Fruit fly (Drosophila melanogaster) whole organism, embryonic: Measurements from ENCODE around the gene CG31161.

Source experiments
- Abd-B ChIP-seq: fragments of 200-800 bp; sonication (Bioruptor generic); optimal IDR thresholded peaks from 2 replicates; lab custom pipeline; 2018; ENCODE audit warnings: missing biosample characterization, mild to moderate bottlenecking, missing genetic modification characterization, moderate library complexity
- Atf3 ChIP-seq: fragments of 200-800 bp; sonication (Bioruptor generic); optimal IDR thresholded peaks from 3 replicates; lab custom pipeline; 2016; ENCODE audit warnings: missing biosample characterization, missing genetic modification characterization
- B-H1 ChIP-seq: fragments of 200-800 bp; sonication (Bioruptor generic); IDR thresholded peaks from 3 replicates; pipeline ENCODE4 v1.3.6; 2022; ENCODE audit warnings: missing biosample characterization, missing genetic modification characterization
- Bteb2 ChIP-seq: fragments of 200-800 bp; sonication (Bioruptor generic); optimal IDR thresholded peaks from 2 replicates; lab custom pipeline; 2016; ENCODE audit warnings: missing biosample characterization, missing genetic modification characterization
- CG12071 ChIP-seq: fragments of 200-800 bp; sonication (Bioruptor generic); optimal IDR thresholded peaks from 3 replicates; lab custom pipeline; 2018; ENCODE audit warnings: missing biosample characterization, mild to moderate bottlenecking, missing genetic modification characterization
- CG1233 ChIP-seq: fragments of 200-800 bp; sonication (Bioruptor generic); optimal IDR thresholded peaks from 4 replicates; lab custom pipeline; 2018; ENCODE audit warnings: missing biosample characterization, mild to moderate bottlenecking, missing genetic modification characterization
- CG12659 ChIP-seq: fragments of 200-800 bp; sonication (Bioruptor generic); optimal IDR thresholded peaks from 3 replicates; lab custom pipeline; 2017; ENCODE audit warnings: mild to moderate bottlenecking, missing biosample characterization, missing genetic modification reagents, missing genetic modification characterization
- CG13287 ChIP-seq: fragments of 200-800 bp; sonication (Bioruptor generic); IDR thresholded peaks from 2 replicates; pipeline ENCODE4 v1.3.6; 2022; ENCODE audit warnings: missing biosample characterization, missing genetic modification characterization; ENCODE audit not compliant: partially characterized antibody
- CG13894 ChIP-seq: fragments of 200-800 bp; sonication (Bioruptor generic); optimal IDR thresholded peaks from 3 replicates; lab custom pipeline; 2018; ENCODE audit warnings: missing biosample characterization, mild to moderate bottlenecking, missing genetic modification characterization, moderate library complexity
- CG14965 ChIP-seq: fragments of 200-800 bp; sonication (Bioruptor generic); optimal IDR thresholded peaks from 2 replicates; lab custom pipeline; 2016; ENCODE audit warnings: missing biosample characterization, missing genetic modification characterization, borderline replicate concordance
- CG15011 ChIP-seq: fragments of 200-800 bp; sonication (Bioruptor generic); optimal IDR thresholded peaks from 3 replicates; lab custom pipeline; 2018; ENCODE audit warnings: missing biosample characterization, mild to moderate bottlenecking, missing genetic modification characterization
- CG1602 ChIP-seq: fragments of 200-800 bp; sonication (Bioruptor generic); optimal IDR thresholded peaks from 3 replicates; lab custom pipeline; 2016; ENCODE audit warnings: missing biosample characterization, missing genetic modification characterization
- CG16863 ChIP-seq: fragments of 200-800 bp; sonication (Bioruptor generic); optimal IDR thresholded peaks from 3 replicates; lab custom pipeline; 2016; ENCODE audit warnings: missing biosample characterization, missing genetic modification characterization
- CG18262 ChIP-seq: fragments of 200-800 bp; optimal IDR thresholded peaks from 3 replicates; lab custom pipeline; 2019; ENCODE audit warnings: missing biosample characterization, mild to moderate bottlenecking, missing genetic modification characterization, moderate library complexity
- CG2120 ChIP-seq: fragments of 200-800 bp; sonication (Bioruptor generic); optimal IDR thresholded peaks from 3 replicates; lab custom pipeline; 2016; ENCODE audit warnings: missing biosample characterization, missing genetic modification characterization
- CG2712 ChIP-seq: fragments of 200-800 bp; optimal IDR thresholded peaks from 3 replicates; lab custom pipeline; 2019; ENCODE audit warnings: missing biosample characterization, mild to moderate bottlenecking, missing genetic modification characterization, moderate library complexity
- CG2875 ChIP-seq: fragments of 200-800 bp; sonication (Bioruptor generic); optimal IDR thresholded peaks from 2 replicates; lab custom pipeline; 2017; ENCODE audit warnings: missing biosample characterization, mild to moderate bottlenecking, missing genetic modification characterization, missing genetic modification reagents
- CG30403 ChIP-seq: fragments of 200-800 bp; sonication (Bioruptor generic); optimal IDR thresholded peaks from 3 replicates; lab custom pipeline; 2016; ENCODE audit warnings: missing biosample characterization, missing genetic modification characterization
- CG31365 ChIP-seq: fragments of 200-800 bp; sonication (Bioruptor generic); optimal IDR thresholded peaks from 2 replicates; lab custom pipeline; 2018; ENCODE audit warnings: missing biosample characterization, mild to moderate bottlenecking, missing genetic modification characterization
- CG32767 ChIP-seq: fragments of 200-800 bp; sonication (Bioruptor generic); IDR thresholded peaks from 2 replicates; pipeline ENCODE4 v1.3.6; 2022; ENCODE audit warnings: missing biosample characterization, missing genetic modification characterization
- CG32772 ChIP-seq: fragments of 200-800 bp; sonication (Bioruptor generic); IDR thresholded peaks from 2 replicates; pipeline ENCODE4 v1.3.6; 2022; ENCODE audit warnings: missing biosample characterization, missing genetic modification characterization
- CG4617 ChIP-seq: fragments of 200-800 bp; sonication (Bioruptor generic); optimal IDR thresholded peaks from 3 replicates; lab custom pipeline; 2016; ENCODE audit warnings: missing biosample characterization, missing genetic modification characterization, borderline replicate concordance
- CG7556 ChIP-seq: fragments of 200-800 bp; sonication (Bioruptor generic); optimal IDR thresholded peaks from 2 replicates; lab custom pipeline; 2017; ENCODE audit warnings: missing biosample characterization, mild to moderate bottlenecking, missing genetic modification characterization
- CG7963 ChIP-seq: fragments of 200-800 bp; sonication (Bioruptor generic); IDR thresholded peaks from 3 replicates; pipeline ENCODE4 v1.3.6; 2022; ENCODE audit warnings: missing biosample characterization, missing genetic modification characterization; ENCODE audit not compliant: partially characterized antibody
- CG8765 ChIP-seq: fragments of 200-800 bp; sonication (Bioruptor generic); IDR thresholded peaks from 2 replicates; pipeline ENCODE4 v1.3.6; 2022; ENCODE audit warnings: missing biosample characterization, missing genetic modification characterization
- CHES-1-like ChIP-seq: fragments of 200-800 bp; sonication (Bioruptor generic); optimal IDR thresholded peaks from 2 replicates; lab custom pipeline; 2016; ENCODE audit warnings: missing biosample characterization, missing genetic modification characterization
- D ChIP-seq, 2 experiments: fragments of 200-800 bp in 1 of 2; fragments of >200 bp in 1 of 2; sonication (Bioruptor generic) in 1 of 2; optimal IDR thresholded peaks; 2 replicates in 1 of 2; 3 replicates in 1 of 2; lab custom pipeline; 2017; ENCODE audit warnings: mild to moderate bottlenecking in 1 of 2, missing biosample characterization in 1 of 2, missing genetic modification characterization in 1 of 2, missing genetic modification reagents in 1 of 2
- HHEX ChIP-seq: fragments of 200-800 bp; sonication (Bioruptor generic); optimal IDR thresholded peaks from 3 replicates; lab custom pipeline; 2017; ENCODE audit warnings: missing biosample characterization, mild to moderate bottlenecking, missing genetic modification characterization, missing genetic modification reagents
- HLHmδ ChIP-seq: fragments of 200-800 bp; sonication (Bioruptor generic); optimal IDR thresholded peaks from 2 replicates; lab custom pipeline; 2018; ENCODE audit warnings: missing biosample characterization, mild to moderate bottlenecking, missing genetic modification characterization, moderate library complexity
- Ptx1 ChIP-seq: fragments of 200-800 bp; sonication (Bioruptor generic); IDR thresholded peaks from 2 replicates; pipeline ENCODE4 v1.3.6; 2022; ENCODE audit warnings: missing biosample characterization, missing genetic modification characterization
- Rfx ChIP-seq: fragments of 200-800 bp; sonication (Bioruptor generic); IDR thresholded peaks from 2 replicates; pipeline ENCODE4 v1.3.6; 2022; ENCODE audit warnings: missing biosample characterization, missing genetic modification characterization
- Rx ChIP-seq: fragments of 200-800 bp; sonication (Bioruptor generic); IDR thresholded peaks from 2 replicates; pipeline ENCODE4 v1.3.6; 2022; ENCODE audit warnings: missing biosample characterization, missing genetic modification characterization
- TFAM ChIP-seq: fragments of 200-800 bp; sonication (Bioruptor generic); optimal IDR thresholded peaks from 2 replicates; lab custom pipeline; 2017; ENCODE audit warnings: missing biosample characterization, missing genetic modification characterization, inconsistent platforms
- Taf1 ChIP-seq: fragments of 200-800 bp; sonication (Bioruptor generic); IDR thresholded peaks from 2 replicates; pipeline ENCODE4 v1.3.6; 2022; ENCODE audit warnings: missing biosample characterization, missing genetic modification characterization
- ase ChIP-seq: fragments of 200-800 bp; sonication (Bioruptor generic); IDR thresholded peaks from 3 replicates; pipeline ENCODE4 v1.3.6; 2022; ENCODE audit warnings: missing biosample characterization, missing genetic modification characterization
- cwo ChIP-seq: fragments of 200-800 bp; sonication (Bioruptor generic); optimal IDR thresholded peaks from 3 replicates; lab custom pipeline; 2017; ENCODE audit warnings: missing biosample characterization, missing genetic modification characterization, mild to moderate bottlenecking, moderate library complexity, missing genetic modification reagents
- gce ChIP-seq: fragments of 200-800 bp; sonication (Bioruptor generic); IDR thresholded peaks from 3 replicates; pipeline ENCODE4 v1.3.6; 2022; ENCODE audit warnings: missing biosample characterization, missing genetic modification characterization
- inv ChIP-seq: fragments of 200-800 bp; sonication (Bioruptor generic); IDR thresholded peaks from 2 replicates; pipeline ENCODE4 v1.3.6; 2022; ENCODE audit warnings: missing biosample characterization, missing genetic modification characterization; ENCODE audit not compliant: partially characterized antibody
- kni ChIP-seq: fragments of 200-800 bp; sonication (Bioruptor generic); optimal IDR thresholded peaks from 3 replicates; lab custom pipeline; 2017; ENCODE audit warnings: mild to moderate bottlenecking, missing biosample characterization, missing genetic modification reagents, missing genetic modification characterization
- nerfin-2 ChIP-seq: fragments of 200-800 bp; sonication (Bioruptor generic); IDR thresholded peaks from 2 replicates; pipeline ENCODE4 v1.3.6; 2022; ENCODE audit warnings: missing biosample characterization, missing genetic modification characterization; ENCODE audit not compliant: partially characterized antibody
- nom ChIP-seq: fragments of 200-800 bp; sonication (Bioruptor generic); optimal IDR thresholded peaks from 2 replicates; lab custom pipeline; 2017; ENCODE audit warnings: missing biosample characterization, missing genetic modification characterization, mild to moderate bottlenecking, moderate library complexity, missing genetic modification reagents
- odd ChIP-seq: fragments of 200-800 bp; sonication (Bioruptor generic); optimal IDR thresholded peaks from 2 replicates; lab custom pipeline; 2017; ENCODE audit warnings: missing biosample characterization, mild to moderate bottlenecking, missing genetic modification characterization
- org-1 ChIP-seq: fragments of 200-800 bp; sonication (Bioruptor generic); optimal IDR thresholded peaks from 2 replicates; lab custom pipeline; 2017; ENCODE audit warnings: missing biosample characterization, missing genetic modification characterization
- psq ChIP-seq: fragments of 200-800 bp; sonication (Bioruptor generic); optimal IDR thresholded peaks from 2 replicates; lab custom pipeline; 2017; ENCODE audit warnings: missing biosample characterization, missing genetic modification characterization
- salm ChIP-seq: fragments of 200-800 bp; sonication (Bioruptor generic); optimal IDR thresholded peaks from 2 replicates; lab custom pipeline; 2018; ENCODE audit warnings: missing biosample characterization, mild to moderate bottlenecking, missing genetic modification characterization
- sim ChIP-seq: fragments of 200-800 bp; sonication (Bioruptor generic); IDR thresholded peaks from 2 replicates; pipeline ENCODE4 v1.3.6; 2022; ENCODE audit warnings: missing biosample characterization, missing genetic modification characterization
- tll ChIP-seq, 2 experiments: fragments of 200-800 bp in 1 of 2; fragments of >200 bp in 1 of 2; sonication (Bioruptor generic) in 1 of 2; optimal IDR thresholded peaks; 2 replicates each; lab custom pipeline; 2017 to 2019; ENCODE audit warnings: missing biosample characterization in 2 of 2, missing genetic modification characterization in 2 of 2, mild to moderate bottlenecking in 1 of 2, moderate library complexity in 1 of 2
- tx ChIP-seq: fragments of 200-800 bp; sonication (Bioruptor generic); optimal IDR thresholded peaks from 2 replicates; lab custom pipeline; 2016; ENCODE audit warnings: missing biosample characterization, missing genetic modification characterization
- vfl ChIP-seq: fragments of 200-800 bp; sonication (Bioruptor generic); optimal IDR thresholded peaks from 2 replicates; lab custom pipeline; 2016; ENCODE audit warnings: missing biosample characterization, missing genetic modification characterization
- yki ChIP-seq: fragments of >200 bp; optimal IDR thresholded peaks from 3 replicates; lab custom pipeline; 2018

CG31161 gene

DNA sequence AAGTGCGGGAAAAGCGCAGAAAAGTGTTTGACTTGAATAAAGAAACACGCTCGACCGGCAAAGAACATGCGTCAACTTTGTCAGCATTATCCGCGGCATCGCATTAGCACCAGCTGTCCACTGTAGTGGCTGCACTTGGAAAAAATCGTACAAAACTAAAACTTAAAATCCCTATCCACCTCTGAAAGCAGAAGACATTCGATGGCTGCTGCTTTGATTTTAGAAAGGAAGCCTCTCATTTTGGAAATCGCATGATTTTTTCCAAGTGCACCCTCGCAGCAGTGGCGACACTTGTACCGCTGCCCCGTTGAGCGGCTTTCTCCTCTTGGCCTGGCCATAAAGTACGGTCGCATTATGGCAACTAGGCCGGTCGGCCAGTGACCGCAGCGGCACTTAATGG, 48.0 kb downstream of the CG31161 start (continued):
- peak; percentile 39 for TF ChIP-seq CG2875
- no peak for TF ChIP-seq CG15011 (GFP tag; lab: Kevin White, UChicago)
- no peak for TF ChIP-seq CG13894 (tag; lab: Kevin White, UChicago)
- no peak; the same call in 1 of the 2 replicates for TF ChIP-seq Rfx (GFP tag; lab: Robert Waterston, UW)
- TF ChIP-seq CG12659 (GFP tag; lab: Kevin White, UChicago), result no peak
- TF ChIP-seq CG2712 (tag; lab: Kevin White, UChicago), result peak; percentile 45
- 0 out of 3 replicates have a peak, but pooled peaks have one; percentile 12 for TF ChIP-seq ase (GFP tag; lab: Robert Waterston, UW)
- TF ChIP-seq CG8765 (GFP tag; lab: Robert Waterston, UW), result no peak
- TF ChIP-seq CG30403, result peak; percentile 55
- TF ChIP-seq Ptx1, result peak; percentile 47; the same call in 1 of the 2 replicates
- TF ChIP-seq CG2120 (GFP tag; lab: Kevin White, UChicago), result peak; percentile 47
- TF ChIP-seq CG31365 (tag; lab: Kevin White, UChicago), result no peak
- TF ChIP-seq CG12071 (GFP tag; lab: Kevin White, UChicago), result peak; percentile 26
- peak; percentile 34 for TF ChIP-seq CG7556 (GFP tag; lab: Kevin White, UChicago)
- no peak for TF ChIP-seq TFAM (GFP tag; lab: Kevin White, UChicago)
- no peak for TF ChIP-seq sim
- no peak for TF ChIP-seq psq (GFP tag; lab: Kevin White, UChicago)
- no peak for TF ChIP-seq CG7963 (GFP tag; lab: Robert Waterston, UW)
- TF ChIP-seq Bteb2 (GFP tag; lab: Kevin White, UChicago), result no peak
- TF ChIP-seq CG32767 (GFP tag; lab: Robert Waterston, UW), result 0 out of 2 replicates have a peak, but pooled peaks have one; percentile 25
- TF ChIP-seq CG1602 (GFP tag; lab: Kevin White, UChicago), result peak; percentile 21
- TF ChIP-seq vfl (GFP tag; lab: Kevin White, UChicago), result no peak
- peak; percentile 36 for TF ChIP-seq Abd-B (GFP tag; lab: Kevin White, UChicago)
- no peak for TF ChIP-seq yki (lab: Kevin White, UChicago)
- no peak for TF ChIP-seq gce
- TF ChIP-seq salm (tag; lab: Kevin White, UChicago), result no peak
- TF ChIP-seq CG16863 (GFP tag; lab: Kevin White, UChicago), result peak; percentile 18
- TF ChIP-seq CG1233, result no peak
- TF ChIP-seq Rx, result peak; percentile 61; the same call in 1 of the 2 replicates
- TF ChIP-seq CG13287, result no peak
- peak; percentile 19 for TF ChIP-seq tx (GFP tag; lab: Kevin White, UChicago)
- no peak for TF ChIP-seq HLHmδ (GFP tag; lab: Kevin White, UChicago)
- no peak for TF ChIP-seq tll (GFP tag; optimal IDR thresholded peaks at IDR 0.05; lab: Kevin White, UChicago)
- no peak for TF ChIP-seq CG4617
- no peak for TF ChIP-seq D (optimal IDR thresholded peaks at IDR 0.05; lab: Kevin White, UChicago)
- peak; percentile 29 for TF ChIP-seq D (GFP tag; optimal IDR thresholded peaks at IDR 0.05; lab: Kevin White, UChicago)
- TF ChIP-seq Atf3, result peak; percentile 15
- TF ChIP-seq nom (GFP tag; lab: Kevin White, UChicago), result no peak
- TF ChIP-seq nerfin-2 (GFP tag; lab: Robert Waterston, UW), result no peak
- TF ChIP-seq cwo (GFP tag; lab: Kevin White, UChicago), result no peak
- no peak for TF ChIP-seq CG14965
- no peak for TF ChIP-seq CHES-1-like (GFP tag; lab: Kevin White, UChicago)
- TF ChIP-seq CG18262, result peak; percentile 6
- TF ChIP-seq kni (GFP tag; lab: Kevin White, UChicago), result no peak
- peak; percentile 6 for TF ChIP-seq HHEX (GFP tag; lab: Kevin White, UChicago)
- TF ChIP-seq odd (GFP tag; lab: Kevin White, UChicago), result no peak
- no peak for TF ChIP-seq org-1 (GFP tag; lab: Kevin White, UChicago)
- no peak for TF ChIP-seq inv (GFP tag; lab: Robert Waterston, UW)
- TF ChIP-seq CG32772 (GFP tag; lab: Robert Waterston, UW), result peak; percentile 63
- no peak for TF ChIP-seq Taf1 (GFP tag; lab: Robert Waterston, UW)
- no peak for TF ChIP-seq B-H1 (GFP tag; lab: Robert Waterston, UW)
